Worm (Caenorhabditis elegans) whole organism, young adult: ENCODE measurements around the gene tag-281.

ENCODE experiments used
- F39B2.1 ChIP-seq: fragments of 200-800 bp; sonication (Bioruptor generic); IDR thresholded peaks from 2 replicates; pipeline ENCODE4 v1.3.6; 2022; ENCODE audit warnings: missing genetic modification reagents, missing genetic modification characterization, missing compliant biosample characterization
- akir-1 ChIP-seq: fragments of 200-800 bp; sonication (Bioruptor generic); optimal IDR thresholded peaks from 2 replicates; lab custom pipeline; 2018; ENCODE audit warnings: mild to moderate bottlenecking, missing genetic modification characterization, moderate library complexity, missing compliant biosample characterization
- ama-1 ChIP-seq, 3 experiments: fragments of 150-350 bp in 1 of 3; sonication (generic microtip) in 2 of 3; optimal IDR thresholded peaks; 2 replicates each; lab custom pipeline; 2014 to 2018; ENCODE audit warnings: missing biosample characterization in 2 of 3, missing genetic modification characterization in 2 of 3, missing genetic modification reagents in 2 of 3
- efl-1 ChIP-seq: fragments of 150-350 bp; optimal IDR thresholded peaks from 2 replicates; lab custom pipeline; 2014; ENCODE audit warnings: missing biosample characterization, missing genetic modification reagents, missing genetic modification characterization
- gei-17 ChIP-seq: fragments of 200-800 bp; sonication (Bioruptor generic); optimal IDR thresholded peaks from 2 replicates; lab custom pipeline; 2018; ENCODE audit warnings: mild to moderate bottlenecking, missing genetic modification characterization, missing compliant biosample characterization
- let-526 ChIP-seq: fragments of 200-800 bp; sonication (Bioruptor generic); IDR thresholded peaks from 2 replicates; pipeline ENCODE4 v1.3.6; 2022; ENCODE audit warnings: missing genetic modification reagents, missing genetic modification characterization, missing compliant biosample characterization
- madf-10 ChIP-seq: sonication (generic microtip); optimal IDR thresholded peaks from 2 replicates; lab custom pipeline; 2016; ENCODE audit warnings: mild to moderate bottlenecking, missing genetic modification characterization, missing compliant biosample characterization
- nfya-1 ChIP-seq: sonication (generic microtip); optimal IDR thresholded peaks from 2 replicates; lab custom pipeline; 2017; ENCODE audit warnings: antibody characterized with exemption, missing compliant biosample characterization, missing genetic modification characterization, borderline replicate concordance; ENCODE audit not compliant: insufficient read depth
- tbp1 ChIP-seq: fragments of 200-800 bp; sonication (Bioruptor generic); optimal IDR thresholded peaks from 2 replicates; lab custom pipeline; 2018; ENCODE audit warnings: mild to moderate bottlenecking, missing genetic modification characterization, missing compliant biosample characterization

- TF ChIP-seq gei-17 (no peak), akir-1 (GFP tag; lab: Kevin White, UChicago) (no peak), let-526 (GFP tag; lab: Robert Waterston, UW) (no peak), tbp1 (GFP tag; lab: Kevin White, UChicago) (peak; percentile 87), nfya-1 (tag; lab: Kevin White, UChicago) (no peak), F39B2.1 (GFP tag; lab: Robert Waterston, UW) (no peak), madf-10 (tag; lab: Kevin White, UChicago) (no peak), ama-1 (optimal IDR thresholded peaks at IDR 0.05; lab: Kevin White, UChicago) (no peak), ama-1 (GFP tag; optimal IDR thresholded peaks at IDR 0.05; lab: Kevin White, UChicago) (no peak), efl-1 (GFP tag; lab: Kevin White, UChicago) (no peak)
Observed at ce11 chrII:12435202-12435872, 24.2 kb upstream of the tag-281 start.
